Fruit fly (Drosophila melanogaster): ENCODE data around the gene kst.

The kst gene

DNA sequence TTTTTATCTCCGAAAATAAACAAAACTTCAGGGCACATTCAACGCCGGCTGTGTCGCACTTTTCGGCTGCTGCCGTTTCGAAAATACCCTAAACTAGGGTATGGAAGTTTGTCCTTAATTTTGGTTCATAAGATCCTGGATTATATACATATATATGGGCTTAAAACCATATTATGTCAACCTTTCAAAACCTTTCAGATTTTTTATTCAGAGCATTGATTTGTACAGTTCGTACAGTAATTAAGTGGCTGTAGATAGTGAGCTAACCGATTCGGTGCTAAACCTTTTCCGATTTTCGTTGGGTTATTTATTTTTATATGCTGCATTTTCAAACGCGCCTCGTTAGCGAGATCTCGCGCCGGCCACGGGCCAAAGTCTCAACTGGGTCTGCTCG lies 53.0 kb downstream of the kst start (continued):
- TF ChIP-seq vnd (GFP tag; IDR thresholded peaks at IDR 0.05; ENCODE audit: partially characterized antibody) (no peak), CG30431 (GFP tag; optimal IDR thresholded peaks at IDR 0.05) (no peak), Med (GFP tag) (peak; percentile 58), CG12659 (GFP tag; optimal IDR thresholded peaks at IDR 0.05) (peak; percentile 24), E2f2 (GFP tag; IDR thresholded peaks at IDR 0.05) (no peak), HmgD (GFP tag; optimal IDR thresholded peaks at IDR 0.05) (no peak), CG11504 (tag; optimal IDR thresholded peaks at IDR 0.05) (peak; percentile 79), pita (GFP tag; optimal IDR thresholded peaks at IDR 0.05) (no peak), CG43689 (GFP tag; IDR thresholded peaks at IDR 0.05) (no peak), lola (GFP tag; optimal IDR thresholded peaks at IDR 0.05) (peak in 1 of 3 experiments; percentile 51), CG10462 (GFP tag; optimal IDR thresholded peaks at IDR 0.05) (no peak), Atf-2 (GFP tag; optimal IDR thresholded peaks at IDR 0.05) (no peak), CG16779 (GFP tag; IDR thresholded peaks at IDR 0.05) (no peak), ara (GFP tag; IDR thresholded peaks at IDR 0.05) (no peak), chinmo (GFP tag; IDR thresholded peaks at IDR 0.05; ENCODE audit: partially characterized antibody) (no peak), CkIIα-i1 (GFP tag; IDR thresholded peaks at IDR 0.05) (no peak), sisA (GFP tag; IDR thresholded peaks at IDR 0.05) (no peak), Sin3A (optimal IDR thresholded peaks at IDR 0.05) (no peak), Dip2 (GFP tag; IDR thresholded peaks at IDR 0.05) (no peak), Sox100B (GFP tag; optimal IDR thresholded peaks at IDR 0.05) (peak; percentile 77), CG32532 (GFP tag; IDR thresholded peaks at IDR 0.05) (no peak), CG15514 (GFP tag; optimal IDR thresholded peaks at IDR 0.05) (peak; percentile 30), trem (tag; optimal IDR thresholded peaks at IDR 0.05) (peak; percentile 22), PHDP (tag; optimal IDR thresholded peaks at IDR 0.05) (no peak), Bdp1 (GFP tag; optimal IDR thresholded peaks at IDR 0.05) (no peak), gce (GFP tag; IDR thresholded peaks at IDR 0.05) (no peak), nau (GFP tag; optimal IDR thresholded peaks at IDR 0.05) (peak; percentile 32), sc (optimal IDR thresholded peaks at IDR 0.05) (no peak), sc (GFP tag; optimal IDR thresholded peaks at IDR 0.05) (no peak), luna (GFP tag; optimal IDR thresholded peaks at IDR 0.05) (no peak), lov (optimal IDR thresholded peaks at IDR 0.05) (no peak), lov (GFP tag; IDR thresholded peaks at IDR 0.05) (no peak), bbx (GFP tag; IDR thresholded peaks at IDR 0.05; ENCODE audit: partially characterized antibody) (no peak), aop (GFP tag; IDR thresholded peaks at IDR 0.05) (no peak), da (GFP tag; optimal IDR thresholded peaks at IDR 0.05) (no peak), chm (GFP tag; IDR thresholded peaks at IDR 0.05) (no peak), ind (GFP tag; optimal IDR thresholded peaks at IDR 0.05) (peak; percentile 54), CG31224 (GFP tag; IDR thresholded peaks at IDR 0.05) (no peak), nerfin-1 (tag; optimal IDR thresholded peaks at IDR 0.05) (peak; percentile 35), BtbVII (GFP tag; optimal IDR thresholded peaks at IDR 0.05) (no peak), CG11398 (GFP tag; optimal IDR thresholded peaks at IDR 0.05) (no peak), CG2875 (GFP tag; optimal IDR thresholded peaks at IDR 0.05) (peak; percentile 44), psq (GFP tag; optimal IDR thresholded peaks at IDR 0.05) (no peak), CG17912 (GFP tag; optimal IDR thresholded peaks at IDR 0.05) (no peak), Hr51 (GFP tag; optimal IDR thresholded peaks at IDR 0.05) (peak in 1 of 2 experiments; percentile 34), CG11247 (GFP tag; IDR thresholded peaks at IDR 0.05) (no peak), Sox102F (GFP tag; optimal IDR thresholded peaks at IDR 0.05) (peak; percentile 18), zfh1 (GFP tag; IDR thresholded peaks at IDR 0.05) (peak; percentile 47; the same call in 2 of the 3 replicates), wdn (GFP tag; IDR thresholded peaks at IDR 0.05) (no peak), az2 (GFP tag; optimal IDR thresholded peaks at IDR 0.05) (peak; percentile 1), CG12769 (tag; optimal IDR thresholded peaks at IDR 0.05) (no peak), btn (GFP tag; optimal IDR thresholded peaks at IDR 0.05) (no peak), Atf6 (GFP tag; IDR thresholded peaks at IDR 0.05) (no peak)
